Worm (Caenorhabditis elegans): Measurements from ENCODE around the gene ins-1.

Gene ins-1

ce11 chrIV:10481695-10482094, 45.2 kb downstream of the ins-1 start, which contains the start of gene egl-21 (continued):
- no peak for TF ChIP-seq D1046.2 (GFP tag; IDR thresholded peaks at IDR 0.05)
- peak; percentile 48 for TF ChIP-seq nhr-11 (tag; optimal IDR thresholded peaks at IDR 0.05)
- TF ChIP-seq F37D6.2 (tag; optimal IDR thresholded peaks at IDR 0.05): peak; percentile 63
- no peak for TF ChIP-seq lin-38 (GFP tag; IDR thresholded peaks at IDR 0.05)
- TF ChIP-seq arid-1 (GFP tag; conservative IDR thresholded peaks at IDR 0.05): peak; percentile 36; the same call in 1 of the 2 replicates
- TF ChIP-seq spr-3 (GFP tag; optimal IDR thresholded peaks at IDR 0.05): no peak
- TF ChIP-seq hlh-30 (tag; optimal IDR thresholded peaks at IDR 0.05; ENCODE audit: insufficient read depth): peak; percentile 57
- TF ChIP-seq F26F4.8 (GFP tag; conservative IDR thresholded peaks at IDR 0.05): no peak
- TF ChIP-seq pha-4 (GFP tag; IDR thresholded peaks at IDR 0.05): no peak
- no peak for TF ChIP-seq pha-4 (tag; optimal IDR thresholded peaks at IDR 0.05)
- peak; percentile 93 for TF ChIP-seq aha-1 (tag)
- peak; percentile 54 for TF ChIP-seq dmd-6 (GFP tag; IDR thresholded peaks at IDR 0.05)
- TF ChIP-seq nhr-25 (tag; optimal IDR thresholded peaks at IDR 0.05; ENCODE audit: borderline replicate concordance, insufficient read depth): no peak
- no peak for TF ChIP-seq attf-4 (tag; optimal IDR thresholded peaks at IDR 0.05)
- no peak for TF ChIP-seq nhr-237 (tag; optimal IDR thresholded peaks at IDR 0.05)
- TF ChIP-seq saeg-2 (GFP tag; IDR thresholded peaks at IDR 0.05): no peak
- TF ChIP-seq aly-2 (tag; optimal IDR thresholded peaks at IDR 0.05): no peak
- TF ChIP-seq unc-39 (tag; optimal IDR thresholded peaks at IDR 0.05): no peak
- peak; percentile 60 to 62 for TF ChIP-seq mdl-1 (tag; optimal IDR thresholded peaks at IDR 0.05)
- no peak for TF ChIP-seq ces-1 (GFP tag; optimal IDR thresholded peaks at IDR 0.05)
- no peak for TF ChIP-seq zip-2 (tag; optimal IDR thresholded peaks at IDR 0.05)
- peak; percentile 19 for TF ChIP-seq hlh-11 (tag; optimal IDR thresholded peaks at IDR 0.05)
- no peak for TF ChIP-seq ceh-32 (tag; optimal IDR thresholded peaks at IDR 0.05; ENCODE audit: poor library complexity)
- TF ChIP-seq tag-97 (GFP tag; IDR thresholded peaks at IDR 0.05): no peak
- TF ChIP-seq mxl-2 (GFP tag; conservative IDR thresholded peaks at IDR 0.05): no peak
- no peak for TF ChIP-seq pqm-1 (tag; optimal IDR thresholded peaks at IDR 0.05)
- no peak for TF ChIP-seq lir-3 (tag; optimal IDR thresholded peaks at IDR 0.05)
- no peak for TF ChIP-seq zag-1 (tag; optimal IDR thresholded peaks at IDR 0.05)
- TF ChIP-seq R02D3.7 (tag; optimal IDR thresholded peaks at IDR 0.05): no peak
- no peak for TF ChIP-seq F10B5.3 (tag; optimal IDR thresholded peaks at IDR 0.05)
- no peak for TF ChIP-seq mes-2 (tag; optimal IDR thresholded peaks at IDR 0.05; ENCODE audit: poor library complexity, severe bottlenecking)
- no peak for TF ChIP-seq F44E2.7 (GFP tag; IDR thresholded peaks at IDR 0.05)
- TF ChIP-seq mep-1 (tag; optimal IDR thresholded peaks at IDR 0.05): peak; percentile 48
- TF ChIP-seq mdt-29 (GFP tag; IDR thresholded peaks at IDR 0.05): no peak
- TF ChIP-seq dpl-1 (GFP tag; optimal IDR thresholded peaks at IDR 0.05): peak; percentile 6
- peak; percentile 5 to 67 for TF ChIP-seq lsy-2 (tag; optimal IDR thresholded peaks at IDR 0.05)

- TF ChIP-seq daf-16 (GFP tag; optimal IDR thresholded peaks at IDR 0.05) (no peak), daf-16 (tag; optimal IDR thresholded peaks at IDR 0.05) (peak; percentile 47), lsy-2 (tag; optimal IDR thresholded peaks at IDR 0.05) (no peak), zag-1 (tag; optimal IDR thresholded peaks at IDR 0.05) (no peak), nhr-28 (tag; optimal IDR thresholded peaks at IDR 0.05) (peak; percentile 26), mdl-1 (tag; optimal IDR thresholded peaks at IDR 0.05) (peak in 1 of 2 experiments; percentile 7), mep-1 (tag; optimal IDR thresholded peaks at IDR 0.05) (no peak), unc-130 (GFP tag; optimal IDR thresholded peaks at IDR 0.05) (no peak), pqm-1 (tag; optimal IDR thresholded peaks at IDR 0.05) (peak; percentile 26), lin-1 (GFP tag; IDR thresholded peaks at IDR 0.05) (no peak), hlh-30 (tag; optimal IDR thresholded peaks at IDR 0.05; ENCODE audit: insufficient read depth) (peak; percentile 22), dmd-6 (GFP tag; IDR thresholded peaks at IDR 0.05) (0 out of 2 replicates have a peak, but pooled peaks have one; percentile 9), hlh-11 (tag; optimal IDR thresholded peaks at IDR 0.05) (no peak), F10B5.3 (tag; optimal IDR thresholded peaks at IDR 0.05) (no peak), saeg-2 (GFP tag; IDR thresholded peaks at IDR 0.05) (no peak)
Measured at ce11 chrIV:10482585-10482984, 46.1 kb downstream of the ins-1 start.

All from whole organism, L4 larva.